Worm (Caenorhabditis elegans) whole organism, L1 larva: Measurements from ENCODE around the gene acdh-12.

Experiments used
- ama-1 ChIP-seq: fragments of 150-350 bp; optimal IDR thresholded peaks from 2 replicates; lab custom pipeline; 2014
- fos-1 ChIP-seq: fragments of 150-350 bp; optimal IDR thresholded peaks from 2 replicates; lab custom pipeline; 2014; ENCODE audit warnings: missing biosample characterization, missing genetic modification characterization
- nhr-71 ChIP-seq: sonication (generic microtip); optimal IDR thresholded peaks from 2 replicates; lab custom pipeline; 2016; ENCODE audit warnings: mild to moderate bottlenecking, missing genetic modification characterization, moderate library complexity, missing compliant biosample characterization
- tbx-2 ChIP-seq: sonication (generic microtip); optimal IDR thresholded peaks from 2 replicates; lab custom pipeline; 2016; ENCODE audit warnings: missing genetic modification characterization, missing compliant biosample characterization
- zag-1 ChIP-seq: fragments of 150-350 bp; optimal IDR thresholded peaks from 2 replicates; lab custom pipeline; 2014; ENCODE audit warnings: missing biosample characterization, missing genetic modification characterization
- ztf-11 ChIP-seq, 2 experiments: sonication (generic microtip); optimal IDR thresholded peaks; 2 replicates each; lab custom pipeline; 2016 to 2017; ENCODE audit warnings: missing genetic modification characterization in 2 of 2, missing biosample characterization in 1 of 2, missing compliant biosample characterization in 1 of 2

ce11 chrII:7195541-7195940, at the start of gene acdh-12:
- TF ChIP-seq tbx-2 (tag; lab: Kevin White, UChicago) (no peak), ama-1 (no peak), ztf-11 (tag; optimal IDR thresholded peaks at IDR 0.05; lab: Kevin White, UChicago) (no peak), fos-1 (tag; lab: Kevin White, UChicago) (no peak), zag-1 (tag; lab: Kevin White, UChicago) (no peak), nhr-71 (no peak)
